Fruit fly (Drosophila melanogaster): ENCODE results near the gene ck.

DNA sequence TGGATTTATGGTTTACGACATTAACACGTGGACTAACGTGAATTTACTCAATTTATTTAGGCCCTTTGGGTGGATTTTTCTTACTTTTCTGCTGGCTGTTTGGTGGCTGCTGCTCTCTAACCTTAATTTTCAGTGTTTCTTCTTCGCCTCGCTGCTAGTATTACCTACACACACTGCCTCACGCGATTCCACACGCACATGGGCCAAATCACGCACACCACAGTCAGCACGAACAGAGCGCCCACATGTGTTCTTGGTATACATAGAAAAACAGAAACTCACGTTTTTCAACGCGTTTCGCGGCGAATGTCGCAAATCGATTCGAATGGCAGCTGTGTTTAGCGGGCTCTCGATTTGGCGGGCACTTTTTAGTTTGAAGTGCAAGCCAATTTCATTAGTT is 10.2 kb upstream of the ck start:
- TF ChIP-seq Hr39 (GFP tag; optimal IDR thresholded peaks at IDR 0.05) = no peak
- TF ChIP-seq CG6854 (GFP tag; optimal IDR thresholded peaks at IDR 0.05) = no peak
- TF ChIP-seq CG6276 (GFP tag; optimal IDR thresholded peaks at IDR 0.05) = no peak
- no peak for TF ChIP-seq pdm3 (GFP tag; optimal IDR thresholded peaks at IDR 0.05)
- no peak for TF ChIP-seq OdsH (GFP tag; optimal IDR thresholded peaks at IDR 0.05)
- no peak for TF ChIP-seq CG10669 (GFP tag; optimal IDR thresholded peaks at IDR 0.05)
